Worm (Caenorhabditis elegans) whole organism, early embryonic: ENCODE measurements around the gene tsp-13.

Experiments used
- B0310.2 ChIP-seq: sonication (generic microtip); optimal IDR thresholded peaks from 2 replicates; lab custom pipeline; 2016; ENCODE audit warnings: mild to moderate bottlenecking, missing genetic modification characterization, missing compliant biosample characterization
- F13C5.2 ChIP-seq: sonication (generic microtip); optimal IDR thresholded peaks from 2 replicates; lab custom pipeline; 2017; ENCODE audit warnings: mild to moderate bottlenecking, missing genetic modification characterization, inconsistent platforms, missing compliant biosample characterization
- aly-1 ChIP-seq: sonication (generic microtip); optimal IDR thresholded peaks from 2 replicates; lab custom pipeline; 2016; ENCODE audit warnings: missing genetic modification characterization, missing compliant biosample characterization
- ama-1 ChIP-seq: fragments of 150-350 bp; optimal IDR thresholded peaks from 2 replicates; lab custom pipeline; 2014
- ceh-13 ChIP-seq: fragments of 200-800 bp; sonication (Bioruptor generic); optimal IDR thresholded peaks from 2 replicates; lab custom pipeline; 2018; ENCODE audit warnings: mild to moderate bottlenecking, missing genetic modification characterization, missing compliant biosample characterization
- ceh-36 ChIP-seq: sonication (generic microtip); optimal IDR thresholded peaks from 2 replicates; lab custom pipeline; 2016; ENCODE audit warnings: missing genetic modification characterization, inconsistent platforms, missing compliant biosample characterization
- ets-7 ChIP-seq: sonication (generic microtip); optimal IDR thresholded peaks from 2 replicates; lab custom pipeline; 2016; ENCODE audit warnings: missing genotype, missing genetic modification characterization, missing compliant biosample characterization
- flt-1 ChIP-seq: fragments of 200-800 bp; sonication (Bioruptor generic); IDR thresholded peaks from 2 replicates; pipeline ENCODE4 v1.3.6; 2022; ENCODE audit warnings: missing genetic modification characterization, missing compliant biosample characterization
- hmbx-1 ChIP-seq: sonication (generic microtip); optimal IDR thresholded peaks from 2 replicates; lab custom pipeline; 2016; ENCODE audit warnings: mild to moderate bottlenecking, missing genetic modification characterization, missing compliant biosample characterization
- hmg-4 ChIP-seq: fragments of 200-800 bp; sonication (Bioruptor generic); optimal IDR thresholded peaks from 2 replicates; lab custom pipeline; 2018; ENCODE audit warnings: mild to moderate bottlenecking, missing genetic modification characterization, missing compliant biosample characterization
- hnd-1 ChIP-seq: sonication (generic microtip); optimal IDR thresholded peaks from 2 replicates; lab custom pipeline; 2016; ENCODE audit warnings: missing genetic modification characterization, missing compliant biosample characterization
- pes-1 ChIP-seq: fragments of 200-800 bp; sonication (Bioruptor generic); IDR thresholded peaks from 2 replicates; pipeline ENCODE4 v1.3.6; 2022; ENCODE audit warnings: missing genetic modification reagents, missing genetic modification characterization, missing compliant biosample characterization
- scrt-1 ChIP-seq: fragments of 200-800 bp; sonication (Bioruptor generic); IDR thresholded peaks from 2 replicates; pipeline ENCODE4 v1.3.6; 2022; ENCODE audit warnings: missing genetic modification characterization, missing compliant biosample characterization
- sea-1 ChIP-seq: fragments of 200-800 bp; sonication (Bioruptor generic); conservative IDR thresholded peaks from 2 replicates; pipeline ENCODE4 v1.3.6; 2022; ENCODE audit warnings: missing genetic modification characterization, missing compliant biosample characterization
- tbx-11 ChIP-seq: fragments of 200-800 bp; sonication (Bioruptor generic); IDR thresholded peaks from 2 replicates; pipeline ENCODE4 v1.3.6; 2022; ENCODE audit warnings: missing genetic modification characterization, missing compliant biosample characterization
- tbx-37 ChIP-seq: fragments of 200-800 bp; sonication (Bioruptor generic); conservative IDR thresholded peaks from 2 replicates; pipeline ENCODE4 v1.3.6; 2022; ENCODE audit warnings: missing genetic modification reagents, missing genetic modification characterization, missing compliant biosample characterization
- tra-4 ChIP-seq: sonication (generic microtip); optimal IDR thresholded peaks from 2 replicates; lab custom pipeline; 2017; ENCODE audit warnings: missing genetic modification characterization, missing compliant biosample characterization

Gene tsp-13

ce11 chrV:19140495-19140894, 13.4 kb upstream of the tsp-13 start, which contains the start of gene cpg-23:
TSS of gene cpg-23 (plus strand) at chrV:19140795.
- TF ChIP-seq hnd-1 (tag; lab: Kevin White, UChicago) (no peak), ama-1 (lab: Kevin White, UChicago) (no peak), aly-1 (tag; lab: Kevin White, UChicago) (no peak), B0310.2 (tag; lab: Kevin White, UChicago) (no peak), flt-1 (GFP tag; lab: Robert Waterston, UW) (no peak), ceh-36 (tag; lab: Kevin White, UChicago) (no peak), pes-1 (GFP tag; lab: Robert Waterston, UW) (no peak), hmbx-1 (no peak)

DNA sequence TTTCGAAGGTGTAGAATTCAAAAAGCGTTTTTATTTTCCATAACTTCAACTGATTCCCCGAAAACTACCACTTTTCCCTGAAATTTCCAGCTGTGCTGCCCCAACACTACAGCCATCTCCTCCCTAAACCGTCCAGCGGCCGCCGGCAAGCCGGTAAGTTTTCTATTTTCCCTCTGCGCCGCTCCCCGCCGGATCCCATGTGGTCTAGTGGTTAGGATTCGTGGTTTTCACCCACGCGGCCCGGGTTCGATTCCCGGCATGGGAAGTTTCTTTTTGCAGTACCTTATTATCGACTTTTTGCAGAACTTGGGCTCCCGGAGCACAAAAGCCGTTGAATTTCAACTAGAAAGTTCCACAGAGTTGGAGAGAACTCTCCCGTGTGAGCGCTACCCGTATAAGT, 11.3 kb upstream of the tsp-13 start:
- TF ChIP-seq tbx-37 (GFP tag; lab: Robert Waterston, UW) (0 out of 2 replicates have a peak, but pooled peaks have one; percentile 22), ceh-36 (tag; lab: Kevin White, UChicago) (no peak), flt-1 (GFP tag; lab: Robert Waterston, UW) (0 out of 2 replicates have a peak, but pooled peaks have one; percentile 28), B0310.2 (tag; lab: Kevin White, UChicago) (no peak), ama-1 (lab: Kevin White, UChicago) (no peak), sea-1 (GFP tag; lab: Robert Waterston, UW) (no peak), ceh-13 (GFP tag; lab: Kevin White, UChicago) (no peak), tra-4 (tag; lab: Kevin White, UChicago) (no peak), tbx-11 (GFP tag; lab: Robert Waterston, UW) (no peak), hmbx-1 (no peak), F13C5.2 (tag; lab: Kevin White, UChicago) (no peak), scrt-1 (GFP tag; lab: Robert Waterston, UW) (0 out of 2 replicates have a peak, but pooled peaks have one; percentile 48), pes-1 (GFP tag; lab: Robert Waterston, UW) (peak; percentile 60; the same call in 1 of the 2 replicates), aly-1 (tag; lab: Kevin White, UChicago) (no peak), hnd-1 (tag; lab: Kevin White, UChicago) (no peak)

DNA sequence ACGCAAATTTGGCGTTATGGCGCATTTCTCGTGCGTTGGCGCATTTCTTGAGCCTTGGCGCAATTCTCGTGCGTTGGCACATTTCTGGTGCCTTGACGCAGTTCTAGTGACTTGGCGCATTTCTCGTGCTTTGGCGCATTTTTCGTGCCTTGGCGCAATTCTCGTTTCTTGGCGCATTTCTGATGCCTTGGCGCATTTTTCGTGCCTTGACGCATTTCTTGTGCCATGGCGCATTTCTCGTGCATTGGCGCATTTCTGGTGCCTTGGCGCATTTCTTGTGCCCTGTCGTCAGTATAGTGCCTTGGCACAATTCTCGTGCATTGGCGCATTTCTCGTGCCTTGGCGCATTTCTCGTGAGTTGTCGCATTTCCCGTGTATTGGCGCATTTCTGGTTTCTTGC, 5.6 kb upstream of the tsp-13 start:
- TF ChIP-seq ceh-36 (tag; lab: Kevin White, UChicago) (no peak), B0310.2 (tag; lab: Kevin White, UChicago) (no peak), ceh-13 (GFP tag; lab: Kevin White, UChicago) (no peak), scrt-1 (GFP tag; lab: Robert Waterston, UW) (no peak), tbx-37 (GFP tag; lab: Robert Waterston, UW) (no peak), F13C5.2 (tag; lab: Kevin White, UChicago) (no peak), sea-1 (GFP tag; lab: Robert Waterston, UW) (no peak), flt-1 (GFP tag; lab: Robert Waterston, UW) (no peak), hmg-4 (GFP tag; lab: Kevin White, UChicago) (no peak)

DNA sequence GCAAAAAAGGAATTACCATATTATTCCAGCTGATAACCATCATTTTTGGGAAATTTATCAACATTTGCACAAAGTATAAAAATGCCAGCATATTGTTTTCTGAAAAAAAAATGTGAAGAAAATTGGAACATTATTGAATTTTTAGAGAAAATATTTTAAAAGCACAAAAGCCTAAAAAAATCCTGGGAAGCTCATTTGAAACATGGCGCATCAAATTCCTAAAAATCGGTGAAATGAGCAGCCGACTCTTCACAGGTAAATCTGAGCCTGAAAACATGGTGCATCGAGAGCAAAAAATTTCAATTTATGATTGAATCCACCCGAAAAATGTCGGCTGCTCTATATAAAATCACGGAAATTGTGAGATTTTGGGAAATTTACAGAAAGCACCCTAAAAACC, 4.8 kb upstream of the tsp-13 start, which contains the start of gene Y39B6A.7:
Y39B6A.7 (minus strand) TSS at position 101 of the 400 bp plus-strand sequence.
- no peak for TF ChIP-seq F13C5.2 (tag; lab: Kevin White, UChicago)
- TF ChIP-seq B0310.2 (tag; lab: Kevin White, UChicago): no peak
- TF ChIP-seq tra-4 (tag; lab: Kevin White, UChicago): no peak
- TF ChIP-seq ceh-36 (tag; lab: Kevin White, UChicago): no peak
- no peak for TF ChIP-seq hmbx-1
- no peak for TF ChIP-seq tbx-37 (GFP tag; lab: Robert Waterston, UW)
- TF ChIP-seq hmg-4 (GFP tag; lab: Kevin White, UChicago): no peak
- TF ChIP-seq sea-1 (GFP tag; lab: Robert Waterston, UW): no peak
- no peak for TF ChIP-seq hnd-1 (tag; lab: Kevin White, UChicago)
- TF ChIP-seq tbx-11 (GFP tag; lab: Robert Waterston, UW): no peak

DNA sequence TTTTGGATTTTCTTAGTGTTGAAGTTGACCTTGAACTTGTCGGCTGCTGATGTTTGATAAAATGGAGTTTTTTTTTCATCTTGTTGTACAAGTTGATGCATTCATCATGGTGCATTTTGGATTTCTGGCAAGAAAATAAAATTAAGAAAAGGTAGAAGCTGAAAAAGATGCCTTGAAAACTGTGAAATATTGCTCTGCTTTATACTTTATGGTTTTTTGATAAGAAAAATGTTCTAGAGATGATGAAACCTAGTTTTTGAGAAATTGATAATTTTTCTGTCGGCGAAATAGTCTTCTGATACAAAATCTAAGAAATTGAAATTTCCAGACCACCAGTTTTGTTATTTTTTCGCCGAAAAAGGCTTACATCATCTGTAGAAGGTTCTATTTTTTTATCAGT, 1.6 kb upstream of the tsp-13 start, which contains the start of gene Y39B6A.69:
Y39B6A.69 (minus strand) TSS at position 101 of the 400 bp plus-strand sequence.
- TF ChIP-seq scrt-1 (GFP tag; lab: Robert Waterston, UW) (no peak), pes-1 (GFP tag; lab: Robert Waterston, UW) (no peak), ceh-36 (tag; lab: Kevin White, UChicago) (no peak), ama-1 (lab: Kevin White, UChicago) (no peak), flt-1 (GFP tag; lab: Robert Waterston, UW) (no peak), B0310.2 (tag; lab: Kevin White, UChicago) (no peak), hmbx-1 (no peak), tbx-11 (GFP tag; lab: Robert Waterston, UW) (no peak), tra-4 (tag; lab: Kevin White, UChicago) (no peak), ets-7 (no peak), tbx-37 (GFP tag; lab: Robert Waterston, UW) (no peak), hmg-4 (GFP tag; lab: Kevin White, UChicago) (no peak), sea-1 (GFP tag; lab: Robert Waterston, UW) (no peak), F13C5.2 (tag; lab: Kevin White, UChicago) (no peak), hnd-1 (tag; lab: Kevin White, UChicago) (no peak), ceh-13 (GFP tag; lab: Kevin White, UChicago) (no peak), aly-1 (tag; lab: Kevin White, UChicago) (no peak)

- TF ChIP-seq hnd-1 (tag; lab: Kevin White, UChicago): no peak
- TF ChIP-seq ceh-13 (GFP tag; lab: Kevin White, UChicago): no peak
- no peak for TF ChIP-seq tbx-37 (GFP tag; lab: Robert Waterston, UW)
- TF ChIP-seq scrt-1 (GFP tag; lab: Robert Waterston, UW): no peak
- TF ChIP-seq tra-4 (tag; lab: Kevin White, UChicago): no peak
- no peak for TF ChIP-seq ceh-36 (tag; lab: Kevin White, UChicago)
- TF ChIP-seq flt-1 (GFP tag; lab: Robert Waterston, UW): no peak
- no peak for TF ChIP-seq F13C5.2 (tag; lab: Kevin White, UChicago)
- no peak for TF ChIP-seq tbx-11 (GFP tag; lab: Robert Waterston, UW)
- TF ChIP-seq pes-1 (GFP tag; lab: Robert Waterston, UW): no peak
- no peak for TF ChIP-seq hmg-4 (GFP tag; lab: Kevin White, UChicago)
- TF ChIP-seq B0310.2 (tag; lab: Kevin White, UChicago): no peak
- no peak for TF ChIP-seq ama-1 (lab: Kevin White, UChicago)
- no peak for TF ChIP-seq sea-1 (GFP tag; lab: Robert Waterston, UW)
- no peak for TF ChIP-seq hmbx-1
- TF ChIP-seq aly-1 (tag; lab: Kevin White, UChicago): no peak
- no peak for TF ChIP-seq ets-7
Observed at ce11 chrV:19153244-19153643, 662 bp upstream of the tsp-13 start.
